Fruit fly (Drosophila melanogaster) whole organism, wandering third instar larva: ENCODE measurements around the gene Wnt5.

ENCODE experiments used
- Abd-B ChIP-seq: fragments of >200 bp; optimal IDR thresholded peaks from 2 replicates; lab custom pipeline; 2017; ENCODE audit warnings: missing biosample characterization, missing genetic modification characterization
- CG32264 ChIP-seq: fragments of 200-800 bp; sonication (Bioruptor generic); optimal IDR thresholded peaks from 2 replicates; lab custom pipeline; 2016; ENCODE audit warnings: missing biosample characterization, missing genetic modification characterization
- CG9705 ChIP-seq: fragments of 200-800 bp; sonication (Bioruptor generic); optimal IDR thresholded peaks from 2 replicates; lab custom pipeline; 2018; ENCODE audit warnings: missing biosample characterization, mild to moderate bottlenecking, missing genetic modification characterization
- CrebA ChIP-seq: fragments of 200-800 bp; sonication (Bioruptor generic); optimal IDR thresholded peaks from 2 replicates; lab custom pipeline; 2016; ENCODE audit warnings: missing biosample characterization, mild to moderate bottlenecking, missing genetic modification characterization, borderline replicate concordance
- Dfd ChIP-seq: fragments of >200 bp; optimal IDR thresholded peaks from 2 replicates; lab custom pipeline; 2017; ENCODE audit warnings: missing biosample characterization, missing genetic modification characterization
- Dif ChIP-seq: fragments of 200-275, 200-300 bp; sonication (Bioruptor generic); optimal IDR thresholded peaks from 2 replicates; lab custom pipeline; 2018; ENCODE audit warnings: missing biosample characterization, missing genetic modification characterization; ENCODE audit not compliant: partially characterized antibody
- GATAd ChIP-seq: sonication (Bioruptor generic); optimal IDR thresholded peaks from 2 replicates; lab custom pipeline; 2016; ENCODE audit warnings: missing biosample characterization, missing genetic modification characterization
- HLH106 ChIP-seq: fragments of 200-800 bp; optimal IDR thresholded peaks from 3 replicates; lab custom pipeline; 2019; ENCODE audit warnings: missing biosample characterization, mild to moderate bottlenecking, missing genetic modification characterization, moderate library complexity
- Hnf4 ChIP-seq: fragments of 200-800 bp; sonication (Bioruptor generic); optimal IDR thresholded peaks from 2 replicates; lab custom pipeline; 2016; ENCODE audit warnings: missing biosample characterization, mild to moderate bottlenecking, missing genetic modification characterization
- Hr78 ChIP-seq: fragments of >200 bp; optimal IDR thresholded peaks from 2 replicates; lab custom pipeline; 2017; ENCODE audit warnings: missing biosample characterization, missing genetic modification characterization
- Hr83 ChIP-seq: fragments of 200-300 bp; sonication (Bioruptor generic); optimal IDR thresholded peaks from 2 replicates; lab custom pipeline; 2016; ENCODE audit warnings: missing biosample characterization, mild to moderate bottlenecking, missing genetic modification characterization, moderate library complexity; ENCODE audit not compliant: poor library complexity, severe bottlenecking
- Jra ChIP-seq: sonication (Bioruptor generic); optimal IDR thresholded peaks from 2 replicates; lab custom pipeline; 2016; ENCODE audit warnings: missing biosample characterization, missing genetic modification characterization
- Mio ChIP-seq: sonication (Bioruptor generic); optimal IDR thresholded peaks from 2 replicates; lab custom pipeline; 2016; ENCODE audit warnings: missing biosample characterization, missing genetic modification characterization
- Myc ChIP-seq: fragments of >200 bp; optimal IDR thresholded peaks from 2 replicates; lab custom pipeline; 2017
- N ChIP-seq: fragments of >200 bp; optimal IDR thresholded peaks from 2 replicates; lab custom pipeline; 2018; ENCODE audit warnings: missing biosample characterization, missing external identifiers, missing genetic modification characterization
- OdsH ChIP-seq: fragments of 200-800 bp; sonication (Bioruptor generic); optimal IDR thresholded peaks from 2 replicates; lab custom pipeline; 2016; ENCODE audit warnings: missing biosample characterization, mild to moderate bottlenecking, missing genetic modification characterization
- Rel ChIP-seq, 2 experiments: fragments of 200-800 bp; sonication (Bioruptor generic) in 1 of 2; optimal IDR thresholded peaks; 2 replicates in 1 of 2; 3 replicates in 1 of 2; lab custom pipeline; 2016 to 2019; ENCODE audit warnings: mild to moderate bottlenecking in 2 of 2, missing biosample characterization in 2 of 2, missing genetic modification characterization in 2 of 2, moderate library complexity in 1 of 2
- Sp1 ChIP-seq: fragments of 200-800 bp; sonication (Bioruptor generic); optimal IDR thresholded peaks from 3 replicates; lab custom pipeline; 2019; ENCODE audit warnings: missing biosample characterization, mild to moderate bottlenecking, missing genetic modification characterization, moderate library complexity
- Vsx2 ChIP-seq: fragments of 200-300, 225-300 bp; sonication (Bioruptor generic); optimal IDR thresholded peaks from 2 replicates; lab custom pipeline; 2018; ENCODE audit warnings: missing biosample characterization, missing genetic modification characterization; ENCODE audit not compliant: partially characterized antibody
- br ChIP-seq: fragments of 200-800 bp; sonication (Bioruptor generic); optimal IDR thresholded peaks from 2 replicates; lab custom pipeline; 2016; ENCODE audit warnings: missing biosample characterization, missing genetic modification characterization
- brk ChIP-seq: fragments of 200-800 bp; sonication (Bioruptor generic); optimal IDR thresholded peaks from 2 replicates; lab custom pipeline; 2016; ENCODE audit warnings: missing biosample characterization, mild to moderate bottlenecking, missing genetic modification characterization
- dl ChIP-seq, 2 experiments: fragments of 175-275, 200-275 bp in 1 of 2; fragments of 200-275 bp in 1 of 2; sonication (Bioruptor generic); optimal IDR thresholded peaks; lab custom pipeline; 2018; ENCODE audit warnings: mild to moderate bottlenecking in 2 of 2, missing biosample characterization in 2 of 2, missing genetic modification characterization in 2 of 2, moderate library complexity in 2 of 2; ENCODE audit not compliant: partially characterized antibody in 2 of 2, insufficient read depth in 1 of 2
- dmrt93B ChIP-seq: fragments of 200-800 bp; sonication (Bioruptor generic); optimal IDR thresholded peaks from 2 replicates; lab custom pipeline; 2018; ENCODE audit warnings: missing biosample characterization, mild to moderate bottlenecking, missing genetic modification characterization
- dsf ChIP-seq: sonication (Bioruptor generic); optimal IDR thresholded peaks from 2 replicates; lab custom pipeline; 2016; ENCODE audit warnings: missing biosample characterization, missing genetic modification characterization, borderline replicate concordance
- ey ChIP-seq: fragments of 200-800 bp; sonication (Bioruptor generic); optimal IDR thresholded peaks from 2 replicates; lab custom pipeline; 2016; ENCODE audit warnings: missing biosample characterization, missing genetic modification characterization
- foxo ChIP-seq, 2 experiments: fragments of 200-800 bp; sonication (Bioruptor generic); optimal IDR thresholded peaks; 2 replicates in 1 of 2; 3 replicates in 1 of 2; lab custom pipeline; 2016 to 2017; ENCODE audit warnings: missing biosample characterization in 2 of 2, missing genetic modification characterization in 2 of 2
- fru ChIP-seq: fragments of 200-800 bp; sonication (Bioruptor generic); optimal IDR thresholded peaks from 3 replicates; lab custom pipeline; 2016; ENCODE audit warnings: missing biosample characterization, mild to moderate bottlenecking, missing genetic modification characterization
- h ChIP-seq: fragments of 200-800 bp; sonication (Bioruptor generic); optimal IDR thresholded peaks from 3 replicates; lab custom pipeline; 2016; ENCODE audit warnings: missing biosample characterization, mild to moderate bottlenecking, missing genetic modification characterization
- jim ChIP-seq: fragments of 175-275, 200-325 bp; sonication (Bioruptor generic); optimal IDR thresholded peaks from 2 replicates; lab custom pipeline; 2016; ENCODE audit warnings: missing biosample characterization, mild to moderate bottlenecking, missing genetic modification characterization
- lola ChIP-seq: fragments of >200 bp; optimal IDR thresholded peaks from 2 replicates; lab custom pipeline; 2017; ENCODE audit warnings: missing biosample characterization, missing genetic modification characterization
- pan ChIP-seq: fragments of >200 bp; optimal IDR thresholded peaks from 2 replicates; lab custom pipeline; 2017
- psq ChIP-seq: fragments of 200-800 bp; sonication (Bioruptor generic); optimal IDR thresholded peaks from 3 replicates; lab custom pipeline; 2017; ENCODE audit warnings: missing biosample characterization, mild to moderate bottlenecking, missing genetic modification characterization, moderate library complexity
- rgr ChIP-seq: fragments of 200-800 bp; sonication (Bioruptor generic); optimal IDR thresholded peaks from 3 replicates; lab custom pipeline; 2016; ENCODE audit warnings: missing biosample characterization, mild to moderate bottlenecking, missing genetic modification characterization
- sage ChIP-seq: fragments of 200-800 bp; sonication (Bioruptor generic); optimal IDR thresholded peaks from 2 replicates; lab custom pipeline; 2016; ENCODE audit warnings: missing biosample characterization, mild to moderate bottlenecking, missing genetic modification characterization
- sv ChIP-seq: fragments of 200-800 bp; sonication (Bioruptor generic); optimal IDR thresholded peaks from 3 replicates; lab custom pipeline; 2016; ENCODE audit warnings: missing biosample characterization, missing genetic modification characterization
- tai ChIP-seq: sonication (Bioruptor generic); optimal IDR thresholded peaks from 2 replicates; lab custom pipeline; 2016; ENCODE audit warnings: missing biosample characterization, missing genetic modification characterization
- usp ChIP-seq: fragments of >200 bp; optimal IDR thresholded peaks from 2 replicates; lab custom pipeline; 2017; ENCODE audit warnings: missing biosample characterization, missing genetic modification characterization
- woc ChIP-seq: sonication (Bioruptor generic); optimal IDR thresholded peaks from 2 replicates; lab custom pipeline; 2016; ENCODE audit warnings: missing biosample characterization, mild to moderate bottlenecking, missing genetic modification characterization

The Wnt5 gene

dm6 chrX:18504948-18505597 lies at the start of gene Wnt5:
TSS of gene Wnt5 (minus strand) at chrX:18505405.
- no peak for TF ChIP-seq Jra (GFP tag; lab: Kevin White, UChicago)
- TF ChIP-seq HLH106 (tag; lab: Kevin White, UChicago), result no peak
- TF ChIP-seq Sp1, result peak; percentile 5
- TF ChIP-seq h, result peak; percentile 8
- no peak for TF ChIP-seq Vsx2 (GFP tag; lab: Kevin White, UChicago)
- peak in 1 of 2 experiments; percentile 1 for TF ChIP-seq dl (GFP tag; optimal IDR thresholded peaks at IDR 0.05; lab: Kevin White, UChicago; ENCODE audit: insufficient read depth in 1 of 2, partially characterized antibody in 2 of 2)
- no peak for TF ChIP-seq sv
- TF ChIP-seq woc, result peak; percentile 13
- no peak for TF ChIP-seq sage
- TF ChIP-seq br, result no peak
- TF ChIP-seq Dif (GFP tag; lab: Kevin White, UChicago), result no peak
- TF ChIP-seq Abd-B (GFP tag; lab: Kevin White, UChicago), result no peak

- TF ChIP-seq foxo (GFP tag; optimal IDR thresholded peaks at IDR 0.05; lab: Kevin White, UChicago) (peak in 1 of 2 experiments; percentile 78), br (peak; percentile 60), N (GFP tag; lab: Kevin White, UChicago) (no peak), CG32264 (GFP tag; lab: Kevin White, UChicago) (no peak), dmrt93B (GFP tag; lab: Kevin White, UChicago) (peak; percentile 71), lola (GFP tag; lab: Kevin White, UChicago) (no peak), CG9705 (GFP tag; lab: Kevin White, UChicago) (peak; percentile 52), brk (GFP tag; lab: Kevin White, UChicago) (no peak), pan (lab: Kevin White, UChicago) (no peak), Myc (lab: Kevin White, UChicago) (no peak), jim (no peak), Rel (GFP tag; optimal IDR thresholded peaks at IDR 0.05; lab: Kevin White, UChicago) (no peak), Rel (tag; optimal IDR thresholded peaks at IDR 0.05; lab: Kevin White, UChicago) (no peak), Hnf4 (GFP tag; lab: Kevin White, UChicago) (peak; percentile 41), Abd-B (GFP tag; lab: Kevin White, UChicago) (no peak), Sp1 (peak; percentile 73), dsf (no peak), Hr78 (GFP tag; lab: Kevin White, UChicago) (no peak), Vsx2 (GFP tag; lab: Kevin White, UChicago) (no peak), rgr (GFP tag; lab: Kevin White, UChicago) (peak; percentile 50), psq (peak; percentile 53), Hr83 (GFP tag; lab: Kevin White, UChicago) (no peak), HLH106 (tag; lab: Kevin White, UChicago) (peak; percentile 72), Dif (GFP tag; lab: Kevin White, UChicago) (no peak), tai (GFP tag; lab: Kevin White, UChicago) (no peak), CrebA (GFP tag; lab: Kevin White, UChicago) (no peak), ey (peak; percentile 80), sage (no peak), dl (GFP tag; optimal IDR thresholded peaks at IDR 0.05; lab: Kevin White, UChicago; ENCODE audit: insufficient read depth in 1 of 2, partially characterized antibody in 2 of 2) (no peak), woc (peak; percentile 27), Mio (GFP tag; lab: Kevin White, UChicago) (no peak), GATAd (GFP tag; lab: Kevin White, UChicago) (no peak), OdsH (peak; percentile 64), usp (GFP tag; lab: Kevin White, UChicago) (no peak), Jra (GFP tag; lab: Kevin White, UChicago) (peak; percentile 24), fru (GFP tag; lab: Kevin White, UChicago) (peak; percentile 75), Dfd (GFP tag; lab: Kevin White, UChicago) (peak; percentile 86), h (peak; percentile 65), sv (no peak)
- TF ChIP-seq, all 38 proteins: peak for 16
Measured at dm6 chrX:18554563-18554962, 49.4 kb upstream of the Wnt5 start.
